Worm (Caenorhabditis elegans): Measurements from ENCODE around the gene EGAP1.1.

DNA sequence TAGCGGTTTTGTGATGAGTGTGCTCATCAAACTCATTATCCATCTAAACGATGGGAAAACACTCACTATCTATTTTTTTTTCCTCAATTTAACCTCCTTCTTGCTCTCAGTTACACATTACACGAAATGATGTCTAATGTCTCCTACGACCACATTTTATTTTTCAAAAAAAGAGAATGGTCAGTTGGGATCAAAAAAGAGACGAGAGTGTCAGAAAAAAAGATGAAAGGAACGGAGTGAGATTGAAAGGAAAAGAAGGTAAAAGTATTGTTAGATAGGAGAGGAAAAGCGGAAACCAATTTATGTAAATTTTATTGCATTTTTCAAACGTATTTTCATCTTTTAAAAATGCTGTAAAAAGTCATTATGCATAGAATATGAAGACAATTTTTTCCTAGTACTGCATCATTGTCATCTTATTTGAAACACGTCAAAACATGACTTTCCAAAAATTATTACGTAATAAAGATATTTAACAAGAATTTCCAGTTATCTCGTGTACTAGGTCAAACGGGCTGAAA, 2.8 kb downstream of the EGAP1.1 start:
- TF ChIP-seq unc-62 (GFP tag; optimal IDR thresholded peaks at IDR 0.05) (no peak), mdl-1 (tag; optimal IDR thresholded peaks at IDR 0.05) (no peak), nhr-11 (tag; optimal IDR thresholded peaks at IDR 0.05) (no peak), ztf-4 (tag; optimal IDR thresholded peaks at IDR 0.05) (no peak), elt-1 (tag; optimal IDR thresholded peaks at IDR 0.05) (no peak), sma-3 (GFP tag; optimal IDR thresholded peaks at IDR 0.05) (no peak), ZK546.5 (tag; optimal IDR thresholded peaks at IDR 0.05) (no peak), nhr-77 (tag; optimal IDR thresholded peaks at IDR 0.05) (no peak), mab-5 (tag; optimal IDR thresholded peaks at IDR 0.05) (no peak), nhr-129 (tag; optimal IDR thresholded peaks at IDR 0.05) (no peak), lin-13 (GFP tag; optimal IDR thresholded peaks at IDR 0.05) (no peak), Y55F3AM.14 (GFP tag; optimal IDR thresholded peaks at IDR 0.05) (no peak), lin-39 (tag; optimal IDR thresholded peaks at IDR 0.05) (no peak)
